Fruit fly (Drosophila melanogaster) whole organism, embryonic: ENCODE measurements around the gene TotZ.
A peak's percentile ranks its signal among the peaks of the same experiment; 100 is the strongest.

Source experiments
- CG10147 ChIP-seq: fragments of 200-800 bp; sonication (Bioruptor generic); optimal IDR thresholded peaks from 2 replicates; lab custom pipeline; 2019; ENCODE audit warnings: missing biosample characterization, mild to moderate bottlenecking, missing genetic modification characterization, moderate library complexity
- CG10274 ChIP-seq: fragments of 200-800 bp; sonication (Bioruptor generic); optimal IDR thresholded peaks from 3 replicates; lab custom pipeline; 2017; ENCODE audit warnings: missing biosample characterization, mild to moderate bottlenecking, missing genetic modification characterization
- CG14441 ChIP-seq: fragments of 200-800 bp; sonication (Bioruptor generic); IDR thresholded peaks from 2 replicates; pipeline ENCODE4 v1.3.6; 2022; ENCODE audit warnings: missing biosample characterization, missing genetic modification characterization
- CG17359 ChIP-seq: fragments of 200-800 bp; sonication (Bioruptor generic); optimal IDR thresholded peaks from 3 replicates; lab custom pipeline; 2018; ENCODE audit warnings: missing biosample characterization, mild to moderate bottlenecking, missing genetic modification characterization, moderate library complexity
- CG18262 ChIP-seq: fragments of 200-800 bp; optimal IDR thresholded peaks from 3 replicates; lab custom pipeline; 2019; ENCODE audit warnings: missing biosample characterization, mild to moderate bottlenecking, missing genetic modification characterization, moderate library complexity
- CG18599 ChIP-seq: fragments of 200-800 bp; sonication (Bioruptor generic); optimal IDR thresholded peaks from 3 replicates; lab custom pipeline; 2017; ENCODE audit warnings: missing biosample characterization, missing genetic modification characterization, mild to moderate bottlenecking, moderate library complexity, missing genetic modification reagents
- CG2678 ChIP-seq: fragments of 200-800 bp; sonication (Bioruptor generic); optimal IDR thresholded peaks from 3 replicates; lab custom pipeline; 2019; ENCODE audit warnings: missing biosample characterization, mild to moderate bottlenecking, missing genetic modification characterization, moderate library complexity
- CG2712 ChIP-seq: fragments of 200-800 bp; optimal IDR thresholded peaks from 3 replicates; lab custom pipeline; 2019; ENCODE audit warnings: missing biosample characterization, mild to moderate bottlenecking, missing genetic modification characterization, moderate library complexity
- CG30431 ChIP-seq: fragments of 200-800 bp; sonication (Bioruptor generic); optimal IDR thresholded peaks from 2 replicates; lab custom pipeline; 2017; ENCODE audit warnings: missing biosample characterization, missing genetic modification characterization
- CG32772 ChIP-seq: fragments of 200-800 bp; sonication (Bioruptor generic); IDR thresholded peaks from 2 replicates; pipeline ENCODE4 v1.3.6; 2022; ENCODE audit warnings: missing biosample characterization, missing genetic modification characterization
- CG6254 ChIP-seq: fragments of 200-800 bp; sonication (Bioruptor generic); optimal IDR thresholded peaks from 3 replicates; lab custom pipeline; 2017; ENCODE audit warnings: mild to moderate bottlenecking, missing biosample characterization, missing genetic modification reagents, missing genetic modification characterization
- D19A ChIP-seq: fragments of 200-800 bp; optimal IDR thresholded peaks from 3 replicates; lab custom pipeline; 2019; ENCODE audit warnings: missing biosample characterization, mild to moderate bottlenecking, missing genetic modification characterization, moderate library complexity
- Fer3 ChIP-seq: fragments of 200-800 bp; sonication (Bioruptor generic); optimal IDR thresholded peaks from 2 replicates; lab custom pipeline; 2018; ENCODE audit warnings: missing biosample characterization, mild to moderate bottlenecking, missing genetic modification characterization, moderate library complexity
- GATAe ChIP-seq: fragments of 200-800 bp; sonication (Bioruptor generic); conservative IDR thresholded peaks from 2 replicates; pipeline ENCODE4 v1.3.6; 2022; ENCODE audit warnings: missing biosample characterization, missing genetic modification characterization
- Med ChIP-seq: fragments of 200-800 bp; sonication (Bioruptor generic); peaks from one replicate; lab custom pipeline; 2016; ENCODE audit warnings: missing biosample characterization, missing genetic modification characterization, mild to moderate bottlenecking, inconsistent platforms, moderate library complexity
- Ptx1 ChIP-seq: fragments of 200-800 bp; sonication (Bioruptor generic); IDR thresholded peaks from 2 replicates; pipeline ENCODE4 v1.3.6; 2022; ENCODE audit warnings: missing biosample characterization, missing genetic modification characterization
- Xrp1 ChIP-seq: fragments of 200-800 bp; sonication (Bioruptor generic); IDR thresholded peaks from 2 replicates; pipeline ENCODE4 v1.3.6; 2022; ENCODE audit warnings: missing biosample characterization, missing genetic modification characterization
- chn ChIP-seq: fragments of 200-800 bp; sonication (Bioruptor generic); optimal IDR thresholded peaks from 2 replicates; lab custom pipeline; 2016; ENCODE audit warnings: missing biosample characterization, missing genetic modification characterization
- crp ChIP-seq, 2 experiments: fragments of 200-800 bp; sonication (Bioruptor generic); optimal IDR thresholded peaks; 2 replicates in 1 of 2; 3 replicates in 1 of 2; lab custom pipeline; 2017; ENCODE audit warnings: missing biosample characterization in 2 of 2, missing genetic modification characterization in 2 of 2, mild to moderate bottlenecking in 1 of 2, moderate library complexity in 1 of 2
- dmrt99B ChIP-seq: fragments of 200-800 bp; sonication (Bioruptor generic); optimal IDR thresholded peaks from 2 replicates; lab custom pipeline; 2018; ENCODE audit warnings: missing biosample characterization, mild to moderate bottlenecking, missing genetic modification characterization, moderate library complexity
- ewg ChIP-seq: fragments of 200-800 bp; sonication (Bioruptor generic); optimal IDR thresholded peaks from 3 replicates; lab custom pipeline; 2017; ENCODE audit warnings: mild to moderate bottlenecking, missing biosample characterization, missing genetic modification reagents, missing genetic modification characterization
- exex ChIP-seq: fragments of 200-800 bp; sonication (Bioruptor generic); optimal IDR thresholded peaks from 4 replicates; lab custom pipeline; 2018; ENCODE audit warnings: missing biosample characterization, mild to moderate bottlenecking, missing genetic modification characterization, moderate library complexity
- gcm2 ChIP-seq: fragments of 200-800 bp; sonication (Bioruptor generic); optimal IDR thresholded peaks from 2 replicates; lab custom pipeline; 2016; ENCODE audit warnings: missing biosample characterization, missing genetic modification characterization
- grn ChIP-seq: fragments of 200-800 bp; sonication (Bioruptor generic); optimal IDR thresholded peaks from 3 replicates; lab custom pipeline; 2017; ENCODE audit warnings: missing biosample characterization, missing genetic modification characterization
- gsb-n ChIP-seq: fragments of 200-800 bp; sonication (Bioruptor generic); optimal IDR thresholded peaks from 3 replicates; lab custom pipeline; 2018; ENCODE audit warnings: missing biosample characterization, mild to moderate bottlenecking, missing genetic modification characterization
- hbn ChIP-seq: fragments of 200-800 bp; sonication (Bioruptor generic); IDR thresholded peaks from 2 replicates; pipeline ENCODE4 v1.3.6; 2022; ENCODE audit warnings: missing biosample characterization, missing genetic modification characterization; ENCODE audit not compliant: partially characterized antibody
- hth ChIP-seq: fragments of >200 bp; optimal IDR thresholded peaks from 2 replicates; lab custom pipeline; 2017; ENCODE audit warnings: inconsistent platforms
- lab ChIP-seq: fragments of 200-800 bp; sonication (Bioruptor generic); optimal IDR thresholded peaks from 3 replicates; lab custom pipeline; 2017; ENCODE audit warnings: missing biosample characterization, missing genetic modification characterization, mild to moderate bottlenecking, moderate library complexity, missing genetic modification reagents
- lbe ChIP-seq: fragments of 200-800 bp; sonication (Bioruptor generic); optimal IDR thresholded peaks from 2 replicates; lab custom pipeline; 2016; ENCODE audit warnings: missing biosample characterization, mild to moderate bottlenecking, missing genetic modification characterization
- lov ChIP-seq, 2 experiments: fragments of 200-800 bp in 1 of 2; fragments of >200 bp in 1 of 2; sonication (Bioruptor generic) in 1 of 2; IDR thresholded peaks in 1 of 2; optimal IDR thresholded peaks in 1 of 2; 2 replicates in 1 of 2; 3 replicates in 1 of 2; pipeline versions ENCODE4 v1.3.6 to Lab custom; 2017 to 2022; ENCODE audit warnings: missing biosample characterization in 1 of 2, missing genetic modification characterization in 1 of 2
- mirr ChIP-seq: fragments of 200-800 bp; sonication (Bioruptor generic); optimal IDR thresholded peaks from 3 replicates; lab custom pipeline; 2018; ENCODE audit warnings: missing biosample characterization, mild to moderate bottlenecking, missing genetic modification characterization
- org-1 ChIP-seq: fragments of 200-800 bp; sonication (Bioruptor generic); optimal IDR thresholded peaks from 2 replicates; lab custom pipeline; 2017; ENCODE audit warnings: missing biosample characterization, missing genetic modification characterization
- pb ChIP-seq: fragments of 200-800 bp; sonication (Bioruptor generic); optimal IDR thresholded peaks from 3 replicates; lab custom pipeline; 2016; ENCODE audit warnings: missing biosample characterization, missing genetic modification characterization
- pum ChIP-seq: fragments of 200-800 bp; sonication (Bioruptor generic); optimal IDR thresholded peaks from 2 replicates; lab custom pipeline; 2016; ENCODE audit warnings: missing biosample characterization, missing genetic modification characterization
- schlank ChIP-seq: fragments of 200-800 bp; sonication (Bioruptor generic); optimal IDR thresholded peaks from 2 replicates; lab custom pipeline; 2018; ENCODE audit warnings: missing biosample characterization, mild to moderate bottlenecking, missing genetic modification characterization
- sens ChIP-seq: fragments of 200-800 bp; sonication (Bioruptor generic); peaks from one replicate; lab custom pipeline; 2016; ENCODE audit warnings: missing biosample characterization, missing genetic modification characterization
- sisA ChIP-seq: fragments of 200-800 bp; sonication (Bioruptor generic); IDR thresholded peaks from 2 replicates; pipeline ENCODE4 v1.3.6; 2022; ENCODE audit warnings: missing biosample characterization, missing genetic modification characterization
- slou ChIP-seq: fragments of 200-800 bp; sonication (Bioruptor generic); optimal IDR thresholded peaks from 3 replicates; lab custom pipeline; 2016; ENCODE audit warnings: missing biosample characterization, missing genetic modification characterization
- stc ChIP-seq: fragments of 200-800 bp; sonication (Bioruptor generic); IDR thresholded peaks from 2 replicates; pipeline ENCODE4 v1.3.6; 2022; ENCODE audit warnings: missing biosample characterization, missing genetic modification characterization
- sug ChIP-seq: fragments of 200-800 bp; optimal IDR thresholded peaks from 2 replicates; lab custom pipeline; 2019; ENCODE audit warnings: missing biosample characterization, mild to moderate bottlenecking, missing genetic modification characterization, moderate library complexity
- tx ChIP-seq: fragments of 200-800 bp; sonication (Bioruptor generic); optimal IDR thresholded peaks from 2 replicates; lab custom pipeline; 2016; ENCODE audit warnings: missing biosample characterization, missing genetic modification characterization
- wdn ChIP-seq: fragments of 200-800 bp; sonication (Bioruptor generic); IDR thresholded peaks from 2 replicates; pipeline ENCODE4 v1.3.6; 2022; ENCODE audit warnings: missing biosample characterization, missing genetic modification characterization
- zfh1 ChIP-seq: fragments of 200-800 bp; sonication (Bioruptor generic); IDR thresholded peaks from 3 replicates; pipeline ENCODE4 v1.3.6; 2022; ENCODE audit warnings: missing biosample characterization, missing genetic modification characterization

TotZ gene

dm6 chr3R:20845493-20845892 is 32.0 kb upstream of the TotZ start (continued):
- TF ChIP-seq Xrp1 (GFP tag; lab: Robert Waterston, UW) (peak; percentile 39; the same call in 1 of the 2 replicates), lov (optimal IDR thresholded peaks at IDR 0.05; lab: Kevin White, UChicago) (no peak), lov (GFP tag; IDR thresholded peaks at IDR 0.05; lab: Robert Waterston, UW) (no peak), Med (peak; percentile 12), crp (GFP tag; optimal IDR thresholded peaks at IDR 0.05; lab: Kevin White, UChicago) (no peak), D19A (peak; percentile 97), stc (no peak), CG17359 (tag; lab: Kevin White, UChicago) (no peak), wdn (no peak), CG30431 (no peak), hth (lab: Kevin White, UChicago) (no peak), zfh1 (GFP tag; lab: Robert Waterston, UW) (no peak), Fer3 (tag; lab: Kevin White, UChicago) (peak; percentile 37), dmrt99B (tag; lab: Kevin White, UChicago) (peak; percentile 25), CG6254 (peak; percentile 32), mirr (GFP tag; lab: Kevin White, UChicago) (peak; percentile 76), gsb-n (no peak), CG18262 (tag; lab: Kevin White, UChicago) (peak; percentile 12), sug (tag; lab: Kevin White, UChicago) (peak; percentile 27), pum (no peak), hbn (GFP tag; lab: Robert Waterston, UW) (no peak), CG14441 (GFP tag; lab: Robert Waterston, UW) (0 out of 2 replicates have a peak, but pooled peaks have one; percentile 30), org-1 (GFP tag; lab: Kevin White, UChicago) (no peak), CG10147 (no peak), Ptx1 (GFP tag; lab: Robert Waterston, UW) (0 out of 2 replicates have a peak, but pooled peaks have one; percentile 15), CG2712 (tag; lab: Kevin White, UChicago) (no peak), CG10274 (no peak), grn (peak; percentile 68), sens (GFP tag; lab: Kevin White, UChicago) (peak; percentile 76), lbe (GFP tag; lab: Kevin White, UChicago) (no peak), schlank (tag; lab: Kevin White, UChicago) (no peak), ewg (GFP tag; lab: Kevin White, UChicago) (no peak), slou (GFP tag; lab: Kevin White, UChicago) (no peak), CG32772 (no peak), tx (GFP tag; lab: Kevin White, UChicago) (no peak), GATAe (GFP tag; lab: Robert Waterston, UW) (peak; percentile 40; the same call in 1 of the 2 replicates), pb (GFP tag; lab: Kevin White, UChicago) (no peak), exex (tag; lab: Kevin White, UChicago) (peak; percentile 89), CG18599 (GFP tag; lab: Kevin White, UChicago) (peak; percentile 19), lab (GFP tag; lab: Kevin White, UChicago) (peak; percentile 85), CG2678 (peak; percentile 43), gcm2 (GFP tag; lab: Kevin White, UChicago) (no peak), sisA (no peak), chn (GFP tag; lab: Kevin White, UChicago) (no peak)
- TF ChIP-seq, all 482 proteins: peak for 25
